Worm (Caenorhabditis elegans): ENCODE results near the gene eif-2Bgamma.

The eif-2Bgamma gene

ce11 chrII:6973501-6973900 is 6.1 kb upstream of the eif-2Bgamma start, which contains the start of gene sod-1:
sod-1 (minus strand) TSS chrII:6973887.
- TF ChIP-seq ama-1 (optimal IDR thresholded peaks at IDR 0.05) (peak; percentile 2), tag-97 (GFP tag; IDR thresholded peaks at IDR 0.05) (no peak), mes-2 (tag; optimal IDR thresholded peaks at IDR 0.05; ENCODE audit: poor library complexity, severe bottlenecking) (peak; percentile 2), nhr-237 (tag; optimal IDR thresholded peaks at IDR 0.05) (no peak), hmg-1.1 (GFP tag; IDR thresholded peaks at IDR 0.05) (no peak), madf-9 (GFP tag; conservative IDR thresholded peaks at IDR 0.05) (no peak), nhr-41 (GFP tag; IDR thresholded peaks at IDR 0.05) (no peak), daf-16 (GFP tag; optimal IDR thresholded peaks at IDR 0.05) (no peak), daf-16 (tag; optimal IDR thresholded peaks at IDR 0.05) (peak; percentile 88), nhr-11 (tag; optimal IDR thresholded peaks at IDR 0.05) (no peak), ceh-28 (tag; optimal IDR thresholded peaks at IDR 0.05) (no peak), vab-7 (GFP tag; IDR thresholded peaks at IDR 0.05) (no peak), lin-1 (GFP tag; IDR thresholded peaks at IDR 0.05) (no peak), unc-62 (GFP tag; optimal IDR thresholded peaks at IDR 0.05 in 1 of 2) (peak in 1 of 2 experiments; percentile 13), unc-62 (tag; optimal IDR thresholded peaks at IDR 0.05) (no peak), nhr-48 (tag; optimal IDR thresholded peaks at IDR 0.05) (no peak), ceh-82 (tag; optimal IDR thresholded peaks at IDR 0.05) (no peak), hlh-11 (tag; optimal IDR thresholded peaks at IDR 0.05) (peak; percentile 20), ceh-44 (GFP tag; IDR thresholded peaks at IDR 0.05) (no peak), lir-3 (tag; optimal IDR thresholded peaks at IDR 0.05) (no peak), nhr-28 (tag; optimal IDR thresholded peaks at IDR 0.05) (peak; percentile 97), hif-1 (tag; optimal IDR thresholded peaks at IDR 0.05) (no peak)

ce11 chrII:6972185-6972737 is 4.8 kb upstream of the eif-2Bgamma start, which contains the start of gene art-1:
art-1 (minus strand) TSS chrII:6972235.
- TF ChIP-seq snpc-1.2 (GFP tag; IDR thresholded peaks at IDR 0.05): no peak
- TF ChIP-seq ama-1 (optimal IDR thresholded peaks at IDR 0.05): peak; percentile 28
- TF ChIP-seq egl-27 (tag; optimal IDR thresholded peaks at IDR 0.05): no peak
- no peak for TF ChIP-seq nhr-111 (GFP tag; optimal IDR thresholded peaks at IDR 0.05)
- TF ChIP-seq lin-38 (GFP tag; IDR thresholded peaks at IDR 0.05): no peak; the same call in 1 of the 2 replicates
- TF ChIP-seq madf-9 (GFP tag; conservative IDR thresholded peaks at IDR 0.05): no peak
- no peak for TF ChIP-seq F26F4.8 (GFP tag; conservative IDR thresholded peaks at IDR 0.05)
- TF ChIP-seq pqm-1 (tag; optimal IDR thresholded peaks at IDR 0.05): no peak
- no peak for TF ChIP-seq Y48G9A.11 (GFP tag; IDR thresholded peaks at IDR 0.05)
- TF ChIP-seq F37D6.2 (tag; optimal IDR thresholded peaks at IDR 0.05): no peak
- 0 out of 2 replicates have a peak, but pooled peaks have one; percentile 7 for TF ChIP-seq hmg-1.1 (GFP tag; IDR thresholded peaks at IDR 0.05)
- no peak for TF ChIP-seq dmd-6 (GFP tag; IDR thresholded peaks at IDR 0.05)
- TF ChIP-seq D1046.2 (GFP tag; IDR thresholded peaks at IDR 0.05): no peak
- no peak for TF ChIP-seq daf-16 (GFP tag; optimal IDR thresholded peaks at IDR 0.05)
- peak; percentile 45 for TF ChIP-seq daf-16 (tag; optimal IDR thresholded peaks at IDR 0.05)
- peak; percentile 74 for TF ChIP-seq T20F7.1 (GFP tag; optimal IDR thresholded peaks at IDR 0.05)
- no peak for TF ChIP-seq spr-1 (tag; optimal IDR thresholded peaks at IDR 0.05)
- TF ChIP-seq dpl-1 (GFP tag; optimal IDR thresholded peaks at IDR 0.05): no peak
- peak; percentile 52 for TF ChIP-seq dve-1 (tag; optimal IDR thresholded peaks at IDR 0.05; ENCODE audit: insufficient read depth)
- TF ChIP-seq egl-43 (GFP tag; IDR thresholded peaks at IDR 0.05): no peak
- TF ChIP-seq fkh-10 (GFP tag; optimal IDR thresholded peaks at IDR 0.05): no peak
- no peak for TF ChIP-seq vab-7 (GFP tag; IDR thresholded peaks at IDR 0.05)
- peak; percentile 49 for TF ChIP-seq aha-1 (tag)
- TF ChIP-seq lsy-2 (tag; optimal IDR thresholded peaks at IDR 0.05): peak in 1 of 2 experiments; percentile 32
- no peak for TF ChIP-seq ceh-20 (GFP tag; IDR thresholded peaks at IDR 0.05)
- TF ChIP-seq zip-2 (tag; optimal IDR thresholded peaks at IDR 0.05): no peak
- TF ChIP-seq php-3 (GFP tag; IDR thresholded peaks at IDR 0.05): 0 out of 2 replicates have a peak, but pooled peaks have one; percentile 45
- TF ChIP-seq ZK337.2 (GFP tag; IDR thresholded peaks at IDR 0.05): no peak
- no peak for TF ChIP-seq zag-1 (tag; optimal IDR thresholded peaks at IDR 0.05)
- no peak for TF ChIP-seq set-16 (GFP tag; IDR thresholded peaks at IDR 0.05)
